Fruit fly (Drosophila melanogaster): ENCODE data around the gene CG9451.
A peak's percentile ranks its signal among the peaks of the same experiment; 100 is the strongest.

The CG9451 gene

DNA sequence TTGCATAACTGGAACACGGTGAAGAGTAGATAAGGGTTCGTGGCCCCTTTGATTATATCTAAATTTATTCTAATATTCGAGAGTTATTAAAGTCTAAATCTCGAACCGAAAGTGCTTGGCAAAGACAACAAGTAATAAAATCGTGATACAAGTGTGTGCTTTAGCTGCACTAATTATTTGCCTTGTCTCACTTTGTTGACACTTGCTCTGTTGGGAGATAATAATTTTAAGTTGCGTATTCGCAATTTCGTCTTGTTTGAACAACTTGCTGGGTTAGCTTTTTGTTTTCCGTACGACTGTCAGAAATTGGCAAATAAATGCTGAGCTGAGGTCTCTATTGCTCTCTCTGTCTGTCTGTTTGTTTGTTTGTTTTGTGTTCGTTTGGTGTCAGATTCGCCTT is 4.1 kb upstream of the CG9451 start:
- TF ChIP-seq CG17806 (tag; optimal IDR thresholded peaks at IDR 0.05) (no peak), gl (tag; optimal IDR thresholded peaks at IDR 0.05) (no peak), CG4496 (GFP tag; IDR thresholded peaks at IDR 0.05) (no peak), CG14655 (GFP tag; optimal IDR thresholded peaks at IDR 0.05) (no peak), CG34367 (tag; optimal IDR thresholded peaks at IDR 0.05) (no peak), CG13204 (GFP tag; optimal IDR thresholded peaks at IDR 0.05) (no peak), fd96Ca (GFP tag; IDR thresholded peaks at IDR 0.05) (no peak), D1 (tag; optimal IDR thresholded peaks at IDR 0.05) (no peak), Pif1B (GFP tag; optimal IDR thresholded peaks at IDR 0.05) (no peak), rn (GFP tag; IDR thresholded peaks at IDR 0.05) (no peak), Pif1A (GFP tag; optimal IDR thresholded peaks at IDR 0.05) (no peak), CG9948 (tag; optimal IDR thresholded peaks at IDR 0.05) (no peak), CG15710 (tag; optimal IDR thresholded peaks at IDR 0.05) (no peak), CG8159 (tag; optimal IDR thresholded peaks at IDR 0.05) (no peak), CG32121 (GFP tag; IDR thresholded peaks at IDR 0.05) (no peak), CG8301 (tag; optimal IDR thresholded peaks at IDR 0.05) (no peak), Ets98B (GFP tag; IDR thresholded peaks at IDR 0.05) (no peak), Snoo (tag; optimal IDR thresholded peaks at IDR 0.05) (no peak), CG10348 (GFP tag; IDR thresholded peaks at IDR 0.05) (no peak)

DNA sequence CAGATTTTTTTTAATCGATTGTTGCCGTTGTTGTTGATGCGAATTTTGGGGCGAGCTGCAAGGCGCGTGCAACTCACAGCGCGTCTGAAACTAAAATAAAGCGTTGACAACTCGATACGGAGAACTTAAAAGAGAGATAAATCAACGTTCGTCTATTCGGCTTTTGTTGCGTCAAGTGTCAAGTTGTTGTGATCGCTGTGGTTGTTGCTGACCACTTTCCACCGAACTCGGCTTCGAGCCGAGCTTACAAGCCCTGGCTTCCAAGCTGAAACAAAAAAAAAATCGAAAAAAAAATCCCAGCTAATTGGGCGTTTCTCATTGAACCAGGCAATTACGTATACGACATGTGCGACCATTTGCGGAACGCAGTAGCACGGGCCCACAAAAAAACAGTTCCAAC is 3.2 kb upstream of the CG9451 start, which contains the start of gene CG9452:
Gene CG9452 (minus strand): TSS at position 101 of the 400 bp plus-strand sequence.
- TF ChIP-seq CG4496 (GFP tag; IDR thresholded peaks at IDR 0.05) (no peak), D1 (tag; optimal IDR thresholded peaks at IDR 0.05) (no peak), CG14655 (GFP tag; optimal IDR thresholded peaks at IDR 0.05) (no peak), CG15710 (tag; optimal IDR thresholded peaks at IDR 0.05) (no peak), Ets98B (GFP tag; IDR thresholded peaks at IDR 0.05) (no peak), CG12605 (GFP tag; IDR thresholded peaks at IDR 0.05) (no peak), CG9948 (tag; optimal IDR thresholded peaks at IDR 0.05) (no peak), rn (GFP tag; IDR thresholded peaks at IDR 0.05) (no peak), Snoo (tag; optimal IDR thresholded peaks at IDR 0.05) (no peak), fd96Ca (GFP tag; IDR thresholded peaks at IDR 0.05) (no peak), gl (tag; optimal IDR thresholded peaks at IDR 0.05) (no peak), CG13204 (GFP tag; optimal IDR thresholded peaks at IDR 0.05) (no peak), CG10348 (GFP tag; IDR thresholded peaks at IDR 0.05) (no peak), Pif1B (GFP tag; optimal IDR thresholded peaks at IDR 0.05) (no peak), CG34367 (tag; optimal IDR thresholded peaks at IDR 0.05) (no peak), EcR (GFP tag; optimal IDR thresholded peaks at IDR 0.05) (no peak), CG32121 (GFP tag; IDR thresholded peaks at IDR 0.05) (no peak), Pif1A (GFP tag; optimal IDR thresholded peaks at IDR 0.05) (no peak), CG8159 (tag; optimal IDR thresholded peaks at IDR 0.05) (no peak), CG17806 (tag; optimal IDR thresholded peaks at IDR 0.05) (no peak)

DNA sequence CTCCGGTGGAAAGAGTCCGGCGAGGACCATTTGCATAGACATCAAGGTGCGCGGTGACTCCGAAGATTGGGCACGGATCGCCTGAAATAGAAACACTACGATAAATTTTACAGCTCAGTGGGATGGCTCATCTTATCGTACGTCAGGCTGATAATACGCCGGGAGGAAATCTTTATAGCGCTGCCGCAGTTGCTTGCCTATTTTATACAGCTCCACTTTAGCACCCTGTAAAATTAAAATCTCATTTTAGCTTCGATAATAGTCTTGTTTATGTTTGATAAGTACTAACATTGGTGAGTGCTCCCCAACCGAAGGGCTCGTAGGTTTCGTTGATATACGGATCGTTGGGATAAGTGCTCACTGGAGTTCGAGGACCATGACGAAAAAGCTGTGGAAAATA is 1.3 kb downstream of the CG9451 start:
- TF ChIP-seq CG8301 (tag; optimal IDR thresholded peaks at IDR 0.05), result no peak
- TF ChIP-seq Pif1A (GFP tag; optimal IDR thresholded peaks at IDR 0.05), result no peak
- TF ChIP-seq CG9948 (tag; optimal IDR thresholded peaks at IDR 0.05), result no peak
- no peak for TF ChIP-seq rn (GFP tag; IDR thresholded peaks at IDR 0.05)

DNA sequence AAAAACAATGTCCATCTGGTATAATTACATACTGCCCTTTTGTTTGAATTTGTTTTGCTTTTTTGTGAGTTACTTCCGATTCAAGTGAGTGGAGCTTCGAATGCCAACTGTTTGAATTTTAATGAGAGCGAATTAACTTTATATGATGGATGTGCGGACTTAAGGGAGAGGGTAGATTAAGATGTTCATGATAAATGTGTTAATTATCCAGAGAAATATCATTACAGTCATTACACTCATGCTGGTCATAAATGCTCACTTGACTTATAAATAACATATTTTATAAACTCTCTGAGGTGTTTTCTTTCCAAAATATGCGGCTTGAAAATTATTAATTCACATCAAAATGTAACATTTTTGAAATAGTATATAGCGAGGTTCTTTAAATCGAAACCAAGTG is 3.0 kb downstream of the CG9451 start, which contains the start of gene CG9449:
Gene CG9449 (minus strand): TSS at position 101 of the 400 bp plus-strand sequence.
- TF ChIP-seq CG32121 (GFP tag; IDR thresholded peaks at IDR 0.05), result no peak
- TF ChIP-seq CG17806 (tag; optimal IDR thresholded peaks at IDR 0.05), result no peak
- TF ChIP-seq gl (tag; optimal IDR thresholded peaks at IDR 0.05), result no peak

DNA sequence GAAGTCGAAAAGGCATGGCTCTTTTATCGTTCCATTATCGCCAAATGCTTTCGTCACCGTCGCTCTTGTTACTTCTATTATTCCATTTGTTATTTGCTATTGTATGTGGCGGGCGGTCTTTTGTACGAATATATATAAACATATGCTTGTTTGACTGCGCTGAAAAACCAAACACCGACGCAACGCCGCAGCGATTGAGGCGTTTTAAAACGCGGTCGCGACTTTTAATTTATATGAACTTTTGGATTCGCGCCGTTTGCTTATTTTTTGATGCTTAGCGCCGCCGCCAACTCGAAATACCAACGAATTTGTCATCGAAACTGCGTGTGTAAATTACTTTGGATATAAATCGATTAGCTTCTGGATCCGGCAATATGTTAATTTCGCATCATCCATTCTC is 3.5 kb downstream of the CG9451 start:
- no peak for TF ChIP-seq CG9948 (tag; optimal IDR thresholded peaks at IDR 0.05)
- TF ChIP-seq gl (tag; optimal IDR thresholded peaks at IDR 0.05), result no peak
- no peak for TF ChIP-seq Ets98B (GFP tag; IDR thresholded peaks at IDR 0.05)
- no peak for TF ChIP-seq rn (GFP tag; IDR thresholded peaks at IDR 0.05)
- TF ChIP-seq Pif1B (GFP tag; optimal IDR thresholded peaks at IDR 0.05), result no peak
- no peak for TF ChIP-seq CG8159 (tag; optimal IDR thresholded peaks at IDR 0.05)

DNA sequence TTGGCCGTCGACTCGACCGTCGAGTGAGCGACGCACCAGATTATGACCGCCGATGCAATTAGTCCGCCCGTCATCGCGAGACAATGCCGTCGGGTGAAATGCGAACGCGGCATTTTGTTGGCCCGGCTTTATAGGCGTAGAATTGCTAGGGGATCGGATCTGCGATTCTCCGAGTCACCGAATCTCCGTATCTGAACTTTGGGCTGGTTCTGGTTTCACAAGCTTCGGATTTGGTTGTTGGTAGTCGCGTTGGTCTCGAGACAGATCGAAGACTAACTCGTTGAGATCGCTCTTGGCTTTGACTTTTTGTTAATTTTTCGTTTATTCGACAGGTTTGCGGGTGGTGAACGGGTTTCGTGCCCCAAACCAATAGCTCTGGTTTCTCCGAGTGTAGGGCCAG is 4.0 kb downstream of the CG9451 start:
- TF ChIP-seq CG8159 (tag; optimal IDR thresholded peaks at IDR 0.05) (no peak), CG4496 (GFP tag; IDR thresholded peaks at IDR 0.05) (0 out of 3 replicates have a peak, but pooled peaks have one; percentile 11), CG9948 (tag; optimal IDR thresholded peaks at IDR 0.05) (no peak), CG8301 (tag; optimal IDR thresholded peaks at IDR 0.05) (no peak), CG13204 (GFP tag; optimal IDR thresholded peaks at IDR 0.05) (peak; percentile 6), D1 (tag; optimal IDR thresholded peaks at IDR 0.05) (no peak), CG14655 (GFP tag; optimal IDR thresholded peaks at IDR 0.05) (peak; percentile 8), rn (GFP tag; IDR thresholded peaks at IDR 0.05) (no peak)

DNA sequence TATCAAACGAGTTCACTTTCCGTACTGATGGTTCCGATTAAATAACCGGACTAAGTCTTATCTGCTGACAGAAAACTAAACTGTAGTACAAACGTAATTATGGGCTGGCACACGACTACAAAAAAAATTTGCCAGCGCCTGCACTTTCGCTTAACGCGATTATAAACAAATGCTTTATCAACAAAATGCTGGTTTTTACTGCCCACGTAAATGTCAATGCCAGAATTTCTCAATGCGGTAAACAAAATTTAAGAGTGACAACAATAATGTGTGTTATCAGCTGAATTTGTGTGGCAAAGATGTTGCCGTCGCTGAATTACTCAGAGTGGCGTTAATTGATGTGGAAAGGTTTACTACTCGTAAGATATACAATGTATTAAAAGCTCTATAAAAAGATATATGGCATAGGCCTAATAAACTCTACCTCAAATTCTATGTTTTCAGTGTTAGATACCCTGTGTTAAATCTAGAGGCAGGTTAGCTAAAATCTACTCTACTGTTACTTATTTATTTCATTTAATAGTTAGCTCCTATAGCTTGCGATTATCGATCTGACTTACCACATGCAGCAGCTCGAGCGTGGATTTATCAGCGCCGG is 4.5 kb downstream of the CG9451 start:
- no peak for TF ChIP-seq CG14655 (GFP tag; optimal IDR thresholded peaks at IDR 0.05)
- no peak for TF ChIP-seq Ets98B (GFP tag; IDR thresholded peaks at IDR 0.05)
- no peak for TF ChIP-seq CG8159 (tag; optimal IDR thresholded peaks at IDR 0.05)
- TF ChIP-seq CG8301 (tag; optimal IDR thresholded peaks at IDR 0.05), result no peak
- TF ChIP-seq CG9948 (tag; optimal IDR thresholded peaks at IDR 0.05), result no peak
- no peak for TF ChIP-seq Pif1A (GFP tag; optimal IDR thresholded peaks at IDR 0.05)
- no peak for TF ChIP-seq CG34367 (tag; optimal IDR thresholded peaks at IDR 0.05)
- no peak for TF ChIP-seq CG12605 (GFP tag; IDR thresholded peaks at IDR 0.05)
- no peak for TF ChIP-seq CG15710 (tag; optimal IDR thresholded peaks at IDR 0.05)
- TF ChIP-seq CG32121 (GFP tag; IDR thresholded peaks at IDR 0.05), result no peak
- TF ChIP-seq Snoo (tag; optimal IDR thresholded peaks at IDR 0.05), result no peak
- no peak for TF ChIP-seq CG13204 (GFP tag; optimal IDR thresholded peaks at IDR 0.05)
- TF ChIP-seq D1 (tag; optimal IDR thresholded peaks at IDR 0.05), result no peak
- TF ChIP-seq CG17806 (tag; optimal IDR thresholded peaks at IDR 0.05), result no peak
- TF ChIP-seq CG4496 (GFP tag; IDR thresholded peaks at IDR 0.05), result no peak
- TF ChIP-seq Pif1B (GFP tag; optimal IDR thresholded peaks at IDR 0.05), result no peak
- TF ChIP-seq EcR (GFP tag; optimal IDR thresholded peaks at IDR 0.05), result no peak
- no peak for TF ChIP-seq CG10348 (GFP tag; IDR thresholded peaks at IDR 0.05)
- TF ChIP-seq fd96Ca (GFP tag; IDR thresholded peaks at IDR 0.05), result no peak
